Worm (Caenorhabditis elegans): ENCODE measurements around the gene T22F3.10.

ce11 chrV:3581643-3582042 is 29.9 kb downstream of the T22F3.10 start:
- TF ChIP-seq nhr-12 (tag; optimal IDR thresholded peaks at IDR 0.05) = no peak
- no peak for TF ChIP-seq skn-1 (tag; optimal IDR thresholded peaks at IDR 0.05)
- no peak for TF ChIP-seq ZK546.5 (tag; optimal IDR thresholded peaks at IDR 0.05)
- no peak for TF ChIP-seq mdl-1 (tag; optimal IDR thresholded peaks at IDR 0.05)
- no peak for TF ChIP-seq ama-1 (optimal IDR thresholded peaks at IDR 0.05)
- no peak for TF ChIP-seq unc-62 (GFP tag; optimal IDR thresholded peaks at IDR 0.05)
- TF ChIP-seq mab-5 (tag; optimal IDR thresholded peaks at IDR 0.05) = no peak
- TF ChIP-seq nhr-11 (tag; optimal IDR thresholded peaks at IDR 0.05) = no peak
